Worm (Caenorhabditis elegans): ENCODE measurements around the gene cdh-9.

DNA sequence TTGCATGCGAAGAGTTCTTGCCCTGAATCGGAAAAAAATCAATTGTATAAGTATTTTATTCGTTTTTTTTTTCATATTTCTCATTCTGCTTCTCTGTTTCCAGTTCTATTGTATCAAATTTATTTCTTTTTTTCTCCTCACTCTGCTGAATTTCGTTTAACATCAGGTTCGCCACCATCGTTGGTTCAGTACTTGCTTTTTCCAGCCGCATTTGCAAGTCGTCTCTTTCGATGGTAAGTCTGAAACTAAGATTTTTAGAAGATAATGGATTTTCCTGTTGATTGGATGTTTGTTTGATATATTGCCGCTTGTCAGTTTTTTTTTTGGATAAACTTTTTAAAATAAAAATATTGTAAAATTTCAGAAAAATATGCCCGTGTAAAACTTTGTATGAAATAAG is 12.1 kb downstream of the cdh-9 start:
- TF ChIP-seq him-1 (tag; optimal IDR thresholded peaks at IDR 0.05), result no peak
- no peak for TF ChIP-seq dao-5 (tag; optimal IDR thresholded peaks at IDR 0.05)
- TF ChIP-seq W03F9.2 (tag; optimal IDR thresholded peaks at IDR 0.05), result no peak
